Fruit fly (Drosophila melanogaster) whole organism, embryonic: Measurements from ENCODE around the gene ppk.
A peak's percentile ranks its signal among the peaks of the same experiment; 100 is the strongest.

ENCODE experiments used
- ATbp ChIP-seq: fragments of 200-800 bp; sonication (Bioruptor generic); optimal IDR thresholded peaks from 2 replicates; lab custom pipeline; 2017; ENCODE audit warnings: missing biosample characterization, mild to moderate bottlenecking, missing genetic modification characterization, missing genetic modification reagents
- Antp ChIP-seq: fragments of 200-800 bp; sonication (Bioruptor generic); optimal IDR thresholded peaks from 3 replicates; lab custom pipeline; 2016; ENCODE audit warnings: missing biosample characterization, missing genetic modification characterization
- Atf-2 ChIP-seq: fragments of 200-800 bp; sonication (Bioruptor generic); optimal IDR thresholded peaks from 2 replicates; lab custom pipeline; 2016; ENCODE audit warnings: missing biosample characterization, missing genetic modification characterization
- Blimp-1 ChIP-seq: fragments of 200-800 bp; sonication (Bioruptor generic); optimal IDR thresholded peaks from 3 replicates; lab custom pipeline; 2018; ENCODE audit warnings: missing biosample characterization, missing genetic modification characterization, mild to moderate bottlenecking, moderate library complexity, missing genetic modification reagents
- C15 ChIP-seq: fragments of 200-800 bp; sonication (Bioruptor generic); IDR thresholded peaks from 3 replicates; pipeline ENCODE4 v1.3.6; 2022; ENCODE audit warnings: missing biosample characterization, missing genetic modification characterization
- CG11504 ChIP-seq: fragments of 200-800 bp; sonication (Bioruptor generic); optimal IDR thresholded peaks from 3 replicates; lab custom pipeline; 2019; ENCODE audit warnings: missing biosample characterization, mild to moderate bottlenecking, missing genetic modification characterization, moderate library complexity
- CG11696 ChIP-seq: fragments of 200-800 bp; sonication (Bioruptor generic); IDR thresholded peaks from 2 replicates; pipeline ENCODE4 v1.3.6; 2022; ENCODE audit warnings: missing biosample characterization, missing genetic modification characterization
- CG13775 ChIP-seq: fragments of 200-800 bp; sonication (Bioruptor generic); optimal IDR thresholded peaks from 3 replicates; lab custom pipeline; 2017; ENCODE audit warnings: missing biosample characterization, mild to moderate bottlenecking, missing genetic modification characterization
- CG14441 ChIP-seq: fragments of 200-800 bp; sonication (Bioruptor generic); IDR thresholded peaks from 2 replicates; pipeline ENCODE4 v1.3.6; 2022; ENCODE audit warnings: missing biosample characterization, missing genetic modification characterization
- CG15269 ChIP-seq: fragments of 200-800 bp; sonication (Bioruptor generic); optimal IDR thresholded peaks from 2 replicates; lab custom pipeline; 2018; ENCODE audit warnings: missing biosample characterization, mild to moderate bottlenecking, missing genetic modification characterization, moderate library complexity
- CG1603 ChIP-seq: fragments of 200-800 bp; sonication (Bioruptor generic); optimal IDR thresholded peaks from 2 replicates; lab custom pipeline; 2019; ENCODE audit warnings: missing biosample characterization, mild to moderate bottlenecking, missing genetic modification characterization, moderate library complexity
- CG30020 ChIP-seq: fragments of 200-800 bp; optimal IDR thresholded peaks from 2 replicates; lab custom pipeline; 2019; ENCODE audit warnings: missing biosample characterization, mild to moderate bottlenecking, missing genetic modification characterization, moderate library complexity
- CG31224 ChIP-seq: fragments of 200-800 bp; sonication (Bioruptor generic); IDR thresholded peaks from 2 replicates; pipeline ENCODE4 v1.3.6; 2022; ENCODE audit warnings: missing biosample characterization, missing genetic modification characterization
- CG31388 ChIP-seq: fragments of 200-800 bp; sonication (Bioruptor generic); optimal IDR thresholded peaks from 2 replicates; lab custom pipeline; 2016; ENCODE audit warnings: missing biosample characterization, missing genetic modification characterization
- CG32772 ChIP-seq: fragments of 200-800 bp; sonication (Bioruptor generic); IDR thresholded peaks from 2 replicates; pipeline ENCODE4 v1.3.6; 2022; ENCODE audit warnings: missing biosample characterization, missing genetic modification characterization
- CG4730 ChIP-seq: fragments of 200-800 bp; sonication (Bioruptor generic); IDR thresholded peaks from 2 replicates; pipeline ENCODE4 v1.3.6; 2022; ENCODE audit warnings: missing biosample characterization, missing genetic modification characterization
- CG7271 ChIP-seq: fragments of 200-800 bp; sonication (Bioruptor generic); optimal IDR thresholded peaks from 2 replicates; lab custom pipeline; 2018; ENCODE audit warnings: missing biosample characterization, mild to moderate bottlenecking, missing genetic modification characterization, moderate library complexity
- CG7963 ChIP-seq: fragments of 200-800 bp; sonication (Bioruptor generic); IDR thresholded peaks from 3 replicates; pipeline ENCODE4 v1.3.6; 2022; ENCODE audit warnings: missing biosample characterization, missing genetic modification characterization; ENCODE audit not compliant: partially characterized antibody
- CG9437 ChIP-seq: fragments of 200-800 bp; sonication (Bioruptor generic); optimal IDR thresholded peaks from 2 replicates; lab custom pipeline; 2018; ENCODE audit warnings: missing biosample characterization, mild to moderate bottlenecking, missing genetic modification characterization
- CG9609 ChIP-seq: fragments of 200-800 bp; sonication (Bioruptor generic); optimal IDR thresholded peaks from 3 replicates; lab custom pipeline; 2016; ENCODE audit warnings: missing biosample characterization, missing genetic modification characterization
- CG9727 ChIP-seq: fragments of 200-800 bp; sonication (Bioruptor generic); optimal IDR thresholded peaks from 3 replicates; lab custom pipeline; 2017; ENCODE audit warnings: missing biosample characterization, mild to moderate bottlenecking, missing genetic modification characterization
- Chrac-16 ChIP-seq: fragments of 200-800 bp; sonication (Bioruptor generic); optimal IDR thresholded peaks from 3 replicates; lab custom pipeline; 2016; ENCODE audit warnings: missing biosample characterization, missing genetic modification characterization
- CrebB ChIP-seq: fragments of 200-800 bp; sonication (Bioruptor generic); optimal IDR thresholded peaks from 3 replicates; lab custom pipeline; 2018; ENCODE audit warnings: missing biosample characterization, mild to moderate bottlenecking, missing genetic modification characterization
- Dfd ChIP-seq, 2 experiments: fragments of >200 bp; optimal IDR thresholded peaks; 2 replicates each; lab custom pipeline; 2017; ENCODE audit warnings: missing biosample characterization in 2 of 2, missing genetic modification characterization in 2 of 2
- Hr51 ChIP-seq, 2 experiments: fragments of 200-800 bp; sonication (Bioruptor generic); optimal IDR thresholded peaks; 2 replicates in 1 of 2; 3 replicates in 1 of 2; lab custom pipeline; 2016 to 2018; ENCODE audit warnings: missing biosample characterization in 2 of 2, missing genetic modification characterization in 2 of 2, mild to moderate bottlenecking in 1 of 2, moderate library complexity in 1 of 2
- Hsf ChIP-seq: fragments of 200-800 bp; sonication (Bioruptor generic); optimal IDR thresholded peaks from 3 replicates; lab custom pipeline; 2016; ENCODE audit warnings: missing biosample characterization, missing genetic modification characterization
- Kr ChIP-seq: fragments of 200-800 bp; sonication (Bioruptor generic); optimal IDR thresholded peaks from 2 replicates; lab custom pipeline; 2017; ENCODE audit warnings: missing biosample characterization, mild to moderate bottlenecking, missing genetic modification characterization
- Med ChIP-seq: fragments of 200-800 bp; sonication (Bioruptor generic); peaks from one replicate; lab custom pipeline; 2016; ENCODE audit warnings: missing biosample characterization, missing genetic modification characterization, mild to moderate bottlenecking, inconsistent platforms, moderate library complexity
- Meics ChIP-seq: fragments of 200-800 bp; sonication (Bioruptor generic); optimal IDR thresholded peaks from 2 replicates; lab custom pipeline; 2017; ENCODE audit warnings: missing biosample characterization, mild to moderate bottlenecking, missing genetic modification characterization
- Mrtf ChIP-seq: fragments of 200-800 bp; sonication (Bioruptor generic); IDR thresholded peaks from 3 replicates; pipeline ENCODE4 v1.3.6; 2022; ENCODE audit warnings: missing biosample characterization, missing genetic modification characterization
- Oli ChIP-seq: fragments of 200-800 bp; sonication (Bioruptor generic); optimal IDR thresholded peaks from 2 replicates; lab custom pipeline; 2018; ENCODE audit warnings: missing biosample characterization, mild to moderate bottlenecking, missing genetic modification characterization, moderate library complexity
- Pdp1 ChIP-seq, 2 experiments: fragments of 200-800 bp; sonication (Bioruptor generic); optimal IDR thresholded peaks; 3 replicates each; lab custom pipeline; 2016; ENCODE audit warnings: missing biosample characterization in 2 of 2, missing genetic modification characterization in 2 of 2, mild to moderate bottlenecking in 1 of 2, moderate library complexity in 1 of 2
- Rx ChIP-seq: fragments of 200-800 bp; sonication (Bioruptor generic); IDR thresholded peaks from 2 replicates; pipeline ENCODE4 v1.3.6; 2022; ENCODE audit warnings: missing biosample characterization, missing genetic modification characterization
- Sox100B ChIP-seq: fragments of 200-800 bp; sonication (Bioruptor generic); optimal IDR thresholded peaks from 3 replicates; lab custom pipeline; 2018; ENCODE audit warnings: missing biosample characterization, mild to moderate bottlenecking, missing genetic modification characterization
- Sox102F ChIP-seq: fragments of 200-800 bp; sonication (Bioruptor generic); optimal IDR thresholded peaks from 2 replicates; lab custom pipeline; 2018; ENCODE audit warnings: missing biosample characterization, mild to moderate bottlenecking, missing genetic modification characterization, moderate library complexity
- Ssrp ChIP-seq: fragments of 200-800 bp; sonication (Bioruptor generic); optimal IDR thresholded peaks from 2 replicates; lab custom pipeline; 2018; ENCODE audit warnings: missing biosample characterization, mild to moderate bottlenecking, missing genetic modification characterization, moderate library complexity
- btn ChIP-seq: fragments of 200-800 bp; sonication (Bioruptor generic); optimal IDR thresholded peaks from 2 replicates; lab custom pipeline; 2016; ENCODE audit warnings: missing biosample characterization, missing genetic modification characterization
- chinmo ChIP-seq: fragments of 200-800 bp; sonication (Bioruptor generic); IDR thresholded peaks from 4 replicates; pipeline ENCODE4 v1.3.6; 2022; ENCODE audit warnings: missing biosample characterization, missing genetic modification characterization; ENCODE audit not compliant: partially characterized antibody
- dati ChIP-seq: fragments of 200-800 bp; sonication (Bioruptor generic); IDR thresholded peaks from 2 replicates; pipeline ENCODE4 v1.3.6; 2022; ENCODE audit warnings: missing biosample characterization, missing genetic modification characterization
- dm ChIP-seq: fragments of 200-800 bp; sonication (Bioruptor generic); optimal IDR thresholded peaks from 3 replicates; lab custom pipeline; 2016; ENCODE audit warnings: missing biosample characterization, missing genetic modification characterization
- dysf ChIP-seq: fragments of 200-800 bp; sonication (Bioruptor generic); IDR thresholded peaks from 3 replicates; pipeline ENCODE4 v1.3.6; 2022; ENCODE audit warnings: missing biosample characterization, missing genetic modification characterization
- emc ChIP-seq: fragments of 200-800 bp; sonication (Bioruptor generic); optimal IDR thresholded peaks from 2 replicates; lab custom pipeline; 2016; ENCODE audit warnings: missing biosample characterization, missing genetic modification characterization
- fd64A ChIP-seq: fragments of 200-800 bp; sonication (Bioruptor generic); optimal IDR thresholded peaks from 3 replicates; lab custom pipeline; 2018; ENCODE audit warnings: missing biosample characterization, mild to moderate bottlenecking, missing genetic modification characterization
- lab ChIP-seq: fragments of 200-800 bp; sonication (Bioruptor generic); optimal IDR thresholded peaks from 3 replicates; lab custom pipeline; 2017; ENCODE audit warnings: missing biosample characterization, missing genetic modification characterization, mild to moderate bottlenecking, moderate library complexity, missing genetic modification reagents
- otp ChIP-seq: fragments of 200-800 bp; sonication (Bioruptor generic); IDR thresholded peaks from 3 replicates; pipeline ENCODE4, ENCODE4 v1.3.6; 2022; ENCODE audit warnings: missing biosample characterization, missing genetic modification characterization
- pum ChIP-seq: fragments of 200-800 bp; sonication (Bioruptor generic); optimal IDR thresholded peaks from 2 replicates; lab custom pipeline; 2016; ENCODE audit warnings: missing biosample characterization, missing genetic modification characterization
- ttk ChIP-seq: fragments of 200-800 bp; sonication (Bioruptor generic); IDR thresholded peaks from 2 replicates; pipeline ENCODE4 v2.1.2; 2022; ENCODE audit warnings: missing biosample characterization, missing genetic modification characterization
- zfh1 ChIP-seq: fragments of 200-800 bp; sonication (Bioruptor generic); IDR thresholded peaks from 3 replicates; pipeline ENCODE4 v1.3.6; 2022; ENCODE audit warnings: missing biosample characterization, missing genetic modification characterization

Gene ppk

dm6 chr2L:14369933-14370776, 10.8 kb downstream of the ppk start (continued):
- TF ChIP-seq CG9609 (GFP tag; lab: Kevin White, UChicago) (no peak), fd64A (no peak), CG9727 (GFP tag; lab: Kevin White, UChicago) (peak; percentile 15), Antp (GFP tag; lab: Kevin White, UChicago) (peak; percentile 10), dysf (GFP tag; lab: Robert Waterston, UW) (peak; percentile 35; the same call in 1 of the 3 replicates), Meics (GFP tag; lab: Kevin White, UChicago) (no peak), zfh1 (GFP tag; lab: Robert Waterston, UW) (peak; percentile 63), Pdp1 (GFP tag; optimal IDR thresholded peaks at IDR 0.05; lab: Kevin White, UChicago) (peak in 1 of 2 experiments; percentile 26), CG15269 (tag; lab: Kevin White, UChicago) (peak; percentile 26), Ssrp (tag; lab: Kevin White, UChicago) (peak; percentile 30), Kr (GFP tag; lab: Kevin White, UChicago) (no peak), CG9437 (GFP tag; lab: Kevin White, UChicago) (no peak), Med (GFP tag; lab: Kevin White, UChicago) (peak; percentile 48), CG7271 (tag; lab: Kevin White, UChicago) (peak; percentile 57), CG11504 (tag; lab: Kevin White, UChicago) (peak; percentile 58), lab (peak; percentile 34), Oli (tag; lab: Kevin White, UChicago) (peak; percentile 45), C15 (no peak), Hsf (peak; percentile 32), CG7963 (GFP tag; lab: Robert Waterston, UW) (no peak), chinmo (GFP tag; lab: Robert Waterston, UW) (0 out of 4 replicates have a peak, but pooled peaks have one; percentile 8), CrebB (tag; lab: Kevin White, UChicago) (no peak), Rx (GFP tag; lab: Robert Waterston, UW) (peak; percentile 31; the same call in 1 of the 2 replicates), otp (GFP tag; lab: Robert Waterston, UW) (no peak), Sox100B (GFP tag; lab: Kevin White, UChicago) (peak; percentile 12), ATbp (GFP tag; lab: Kevin White, UChicago) (peak; percentile 25), dm (GFP tag; lab: Kevin White, UChicago) (no peak), Sox102F (GFP tag; lab: Kevin White, UChicago) (peak; percentile 44), Mrtf (GFP tag; lab: Robert Waterston, UW) (0 out of 3 replicates have a peak, but pooled peaks have one; percentile 18), pum (GFP tag; lab: Kevin White, UChicago) (no peak), btn (GFP tag; lab: Kevin White, UChicago) (no peak), CG14441 (GFP tag; lab: Robert Waterston, UW) (peak; percentile 23; the same call in 1 of the 2 replicates), CG30020 (tag; lab: Kevin White, UChicago) (no peak), Blimp-1 (GFP tag; lab: Kevin White, UChicago) (peak; percentile 38), CG1603 (tag; lab: Kevin White, UChicago) (peak; percentile 62), CG4730 (peak; percentile 17; the same call in 1 of the 2 replicates), Chrac-16 (GFP tag; lab: Kevin White, UChicago) (peak; percentile 6), Atf-2 (GFP tag; lab: Kevin White, UChicago) (peak; percentile 13), CG31388 (GFP tag; lab: Kevin White, UChicago) (no peak), Hr51 (GFP tag; optimal IDR thresholded peaks at IDR 0.05; lab: Kevin White, UChicago) (peak in 1 of 2 experiments; percentile 54), CG11696 (GFP tag; lab: Robert Waterston, UW) (peak; percentile 16; the same call in 1 of the 2 replicates), emc (GFP tag; lab: Kevin White, UChicago) (no peak), CG13775 (GFP tag; lab: Kevin White, UChicago) (peak; percentile 4), Dfd (GFP tag; optimal IDR thresholded peaks at IDR 0.05; lab: Kevin White, UChicago) (no peak), CG31224 (GFP tag; lab: Robert Waterston, UW) (no peak), dati (GFP tag; lab: Robert Waterston, UW) (no peak), ttk (GFP tag; lab: Robert Waterston, UW) (peak; percentile 49; the same call in 1 of the 2 replicates), CG32772 (GFP tag; lab: Robert Waterston, UW) (no peak)
